Worm (Caenorhabditis elegans): Measurements from ENCODE around the gene spe-17.

DNA sequence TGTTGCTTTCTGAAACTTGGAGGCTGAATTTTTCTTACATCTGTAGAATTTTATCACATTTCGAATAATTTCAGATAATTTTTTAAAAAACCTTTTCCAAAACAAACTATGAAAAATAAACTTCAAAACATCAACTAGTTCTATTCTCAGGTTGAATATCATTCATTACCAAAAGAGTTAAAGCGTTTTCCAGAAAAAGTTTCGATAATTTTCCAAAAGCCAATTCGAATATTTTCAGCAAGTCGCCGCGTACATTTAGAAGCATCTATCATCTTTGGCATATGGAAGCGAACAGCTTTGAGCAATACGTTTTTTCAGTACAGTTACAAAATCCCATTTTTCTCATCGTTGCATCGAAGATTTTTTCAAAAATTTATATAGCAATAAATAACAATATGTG is 23.7 kb downstream of the spe-17 start:
- TF ChIP-seq snpc-4 (tag; optimal IDR thresholded peaks at IDR 0.05): no peak
- peak; percentile 51 for TF ChIP-seq ama-1 (optimal IDR thresholded peaks at IDR 0.05)
- TF ChIP-seq unc-62 (GFP tag; optimal IDR thresholded peaks at IDR 0.05): no peak
- no peak for TF ChIP-seq nhr-237 (tag; optimal IDR thresholded peaks at IDR 0.05)
- TF ChIP-seq dmd-4 (tag; optimal IDR thresholded peaks at IDR 0.05): no peak
- TF ChIP-seq nhr-25 (tag; optimal IDR thresholded peaks at IDR 0.05): peak; percentile 48
- no peak for TF ChIP-seq ceh-82 (tag; optimal IDR thresholded peaks at IDR 0.05)
- no peak for TF ChIP-seq blmp-1 (tag; optimal IDR thresholded peaks at IDR 0.05; ENCODE audit: insufficient read depth)
- TF ChIP-seq lin-39 (tag; optimal IDR thresholded peaks at IDR 0.05): no peak
- TF ChIP-seq nhr-12 (tag; optimal IDR thresholded peaks at IDR 0.05): no peak
- peak; percentile 47 for TF ChIP-seq sma-3 (GFP tag; optimal IDR thresholded peaks at IDR 0.05)
- TF ChIP-seq nhr-6 (tag; optimal IDR thresholded peaks at IDR 0.05): peak; percentile 1
- TF ChIP-seq mdl-1 (tag; optimal IDR thresholded peaks at IDR 0.05): no peak
- TF ChIP-seq aly-2 (tag; optimal IDR thresholded peaks at IDR 0.05): no peak

Data from whole organism, L2 larva.